Worm (Caenorhabditis elegans) whole organism, L4 larva: ENCODE results near the gene F35D11.1.

Experiments
- D1046.2 ChIP-seq: fragments of 200-800 bp; sonication (Bioruptor generic); IDR thresholded peaks from 2 replicates; pipeline ENCODE4 v1.3.6; 2022; ENCODE audit warnings: missing genetic modification characterization, missing compliant biosample characterization
- F37D6.2 ChIP-seq: sonication (generic microtip); optimal IDR thresholded peaks from 2 replicates; lab custom pipeline; 2016; ENCODE audit warnings: mild to moderate bottlenecking, missing genetic modification characterization, missing compliant biosample characterization
- attf-4 ChIP-seq: sonication (generic microtip); optimal IDR thresholded peaks from 3 replicates; lab custom pipeline; 2017; ENCODE audit warnings: missing biosample characterization, missing genetic modification characterization
- ceh-20 ChIP-seq: fragments of 200-800 bp; sonication (Bioruptor generic); IDR thresholded peaks from 2 replicates; pipeline ENCODE4 v1.3.6; 2022; ENCODE audit warnings: missing genetic modification reagents, missing genetic modification characterization, missing compliant biosample characterization
- daf-16 ChIP-seq, 3 experiments: sonication (generic microtip); optimal IDR thresholded peaks; 2 replicates each; lab custom pipeline; 2016 to 2017; ENCODE audit warnings: missing genetic modification characterization in 3 of 3, missing genetic modification reagents in 3 of 3, mild to moderate bottlenecking in 2 of 3, missing compliant biosample characterization in 2 of 3, missing biosample characterization in 1 of 3, moderate library complexity in 1 of 3
- daf-8 ChIP-seq: fragments of 200-800 bp; sonication (Bioruptor generic); IDR thresholded peaks from 2 replicates; pipeline ENCODE4 v1.3.6; 2022; ENCODE audit warnings: missing genetic modification characterization, missing compliant biosample characterization
- dmd-8 ChIP-seq: fragments of 200-800 bp; sonication (Bioruptor generic); IDR thresholded peaks from 2 replicates; pipeline ENCODE4 v1.3.6; 2022; ENCODE audit warnings: missing genetic modification characterization, missing compliant biosample characterization
- dve-1 ChIP-seq: sonication (generic microtip); optimal IDR thresholded peaks from 2 replicates; lab custom pipeline; 2017; ENCODE audit warnings: antibody characterized with exemption, mild to moderate bottlenecking, missing genetic modification characterization, missing compliant biosample characterization; ENCODE audit not compliant: insufficient read depth
- fkh-10 ChIP-seq: fragments of 150-350 bp; optimal IDR thresholded peaks from 2 replicates; lab custom pipeline; 2014; ENCODE audit warnings: missing biosample characterization, missing genetic modification reagents, missing genetic modification characterization
- hif-1 ChIP-seq, 2 experiments: sonication (generic microtip); optimal IDR thresholded peaks; 2 replicates each; lab custom pipeline; 2016 to 2017; ENCODE audit warnings: missing compliant biosample characterization in 2 of 2, missing genetic modification characterization in 2 of 2, missing genetic modification reagents in 2 of 2, missing genotype in 2 of 2, mild to moderate bottlenecking in 1 of 2
- hlh-11 ChIP-seq: fragments of 200-800 bp; sonication (Bioruptor generic); optimal IDR thresholded peaks from 2 replicates; lab custom pipeline; 2018; ENCODE audit warnings: mild to moderate bottlenecking, missing genetic modification characterization, missing compliant biosample characterization
- hmg-1.1 ChIP-seq: fragments of 200-800 bp; sonication (Bioruptor generic); IDR thresholded peaks from 2 replicates; pipeline ENCODE4 v1.3.6; 2022; ENCODE audit warnings: missing genetic modification reagents, missing genetic modification characterization, missing compliant biosample characterization
- lin-13 ChIP-seq: fragments of 150-350 bp; optimal IDR thresholded peaks from 2 replicates; lab custom pipeline; 2014; ENCODE audit warnings: missing biosample characterization, missing genetic modification reagents, missing genetic modification characterization
- lin-15B ChIP-seq: fragments of 150-350 bp; sonication (generic microtip); optimal IDR thresholded peaks from 3 replicates; lab custom pipeline; 2014; ENCODE audit warnings: missing biosample characterization, missing genetic modification characterization
- lin-29 ChIP-seq: fragments of 200-800 bp; sonication (Bioruptor generic); IDR thresholded peaks from 2 replicates; pipeline ENCODE4 v1.3.6; 2022; ENCODE audit warnings: missing genetic modification reagents, missing genetic modification characterization, missing compliant biosample characterization
- lin-38 ChIP-seq: fragments of 200-800 bp; sonication (Bioruptor generic); IDR thresholded peaks from 2 replicates; pipeline ENCODE4 v1.3.6; 2022; ENCODE audit warnings: missing genetic modification reagents, missing genetic modification characterization, missing compliant biosample characterization
- lin-39 ChIP-seq: fragments of 150-350 bp; optimal IDR thresholded peaks from 2 replicates; lab custom pipeline; 2014; ENCODE audit warnings: missing biosample characterization, missing genetic modification reagents, missing genetic modification characterization
- lsy-2 ChIP-seq, 2 experiments: fragments of 150-350 bp in 1 of 2; sonication (generic microtip) in 1 of 2; optimal IDR thresholded peaks; 2 replicates each; lab custom pipeline; 2014 to 2017; ENCODE audit warnings: missing biosample characterization in 2 of 2, missing genetic modification characterization in 2 of 2
- mdl-1 ChIP-seq, 2 experiments: fragments of 150-350 bp in 1 of 2; sonication (generic microtip) in 1 of 2; optimal IDR thresholded peaks; 2 replicates each; lab custom pipeline; 2014 to 2017; ENCODE audit warnings: missing biosample characterization in 2 of 2, missing genetic modification characterization in 2 of 2
- nhr-11 ChIP-seq: fragments of 150-350 bp; optimal IDR thresholded peaks from 2 replicates; lab custom pipeline; 2014; ENCODE audit warnings: missing biosample characterization, missing genetic modification characterization
- nhr-28 ChIP-seq: fragments of 150-350 bp; optimal IDR thresholded peaks from 2 replicates; lab custom pipeline; 2014; ENCODE audit warnings: missing biosample characterization, missing genetic modification characterization
- nhr-77 ChIP-seq: fragments of 150-350 bp; optimal IDR thresholded peaks from 2 replicates; lab custom pipeline; 2014; ENCODE audit warnings: missing biosample characterization, missing genetic modification characterization
- pha-4 ChIP-seq, 2 experiments: fragments of 150-350 bp in 1 of 2; fragments of 200-800 bp in 1 of 2; sonication (Bioruptor generic) in 1 of 2; IDR thresholded peaks in 1 of 2; optimal IDR thresholded peaks in 1 of 2; 2 replicates each; pipeline versions ENCODE4 v1.3.6 to Lab custom; 2014 to 2022; ENCODE audit warnings: missing genetic modification characterization in 2 of 2, missing genetic modification reagents in 2 of 2, missing biosample characterization in 1 of 2, missing compliant biosample characterization in 1 of 2
- snpc-1.2 ChIP-seq: fragments of 200-800 bp; sonication (Bioruptor generic); IDR thresholded peaks from 2 replicates; pipeline ENCODE4 v1.3.6; 2022; ENCODE audit warnings: missing genetic modification reagents, missing genetic modification characterization, missing compliant biosample characterization
- spr-1 ChIP-seq: sonication (generic microtip); optimal IDR thresholded peaks from 2 replicates; lab custom pipeline; 2016; ENCODE audit warnings: mild to moderate bottlenecking, missing genetic modification characterization, missing compliant biosample characterization
- spr-3 ChIP-seq: fragments of 200-800 bp; sonication (Bioruptor generic); optimal IDR thresholded peaks from 2 replicates; lab custom pipeline; 2018; ENCODE audit warnings: mild to moderate bottlenecking, missing genetic modification characterization, missing compliant biosample characterization
- tag-97 ChIP-seq: fragments of 200-800 bp; sonication (Bioruptor generic); IDR thresholded peaks from 2 replicates; pipeline ENCODE4 v1.3.6; 2022; ENCODE audit warnings: missing genetic modification characterization, missing compliant biosample characterization
- tra-1 ChIP-seq: fragments of 200-800 bp; sonication (Bioruptor generic); IDR thresholded peaks from 2 replicates; pipeline ENCODE4 v1.3.6; 2022; ENCODE audit warnings: missing genetic modification reagents, missing genetic modification characterization, missing compliant biosample characterization
- unc-130 ChIP-seq: sonication (generic microtip); optimal IDR thresholded peaks from 2 replicates; lab custom pipeline; 2016; ENCODE audit warnings: missing genetic modification reagents, missing genetic modification characterization, missing compliant biosample characterization
- unc-39 ChIP-seq: sonication (generic microtip); optimal IDR thresholded peaks from 2 replicates; lab custom pipeline; 2017; ENCODE audit warnings: missing biosample characterization, missing genetic modification characterization
- unc-62 ChIP-seq, 3 experiments: fragments of 150-350 bp in 1 of 3; sonication (generic microtip); optimal IDR thresholded peaks in 2 of 3; peaks in 1 of 3; 1 replicate in 1 of 3; 2 replicates in 2 of 3; lab custom pipeline; 2014 to 2017; ENCODE audit warnings: missing biosample characterization in 3 of 3, missing genetic modification characterization in 3 of 3, missing genetic modification reagents in 3 of 3, missing genotype in 1 of 3
- vab-7 ChIP-seq: fragments of 200-800 bp; sonication (Bioruptor generic); IDR thresholded peaks from 2 replicates; pipeline ENCODE4 v1.3.6; 2022; ENCODE audit warnings: missing genetic modification reagents, missing genetic modification characterization, missing compliant biosample characterization
- zag-1 ChIP-seq: fragments of 150-350 bp; optimal IDR thresholded peaks from 2 replicates; lab custom pipeline; 2014; ENCODE audit warnings: missing biosample characterization, missing genetic modification characterization
- zip-11 ChIP-seq: fragments of 200-800 bp; sonication (Bioruptor generic); IDR thresholded peaks from 2 replicates; pipeline ENCODE4 v1.3.6; 2022; ENCODE audit warnings: missing genetic modification characterization, missing compliant biosample characterization
- ztf-11 ChIP-seq: fragments of 150-350 bp; optimal IDR thresholded peaks from 2 replicates; lab custom pipeline; 2014; ENCODE audit warnings: missing biosample characterization, missing genetic modification characterization
- ztf-7 ChIP-seq: fragments of 150-350 bp; optimal IDR thresholded peaks from 2 replicates; lab custom pipeline; 2014; ENCODE audit warnings: missing biosample characterization, missing genetic modification characterization

The F35D11.1 gene

DNA sequence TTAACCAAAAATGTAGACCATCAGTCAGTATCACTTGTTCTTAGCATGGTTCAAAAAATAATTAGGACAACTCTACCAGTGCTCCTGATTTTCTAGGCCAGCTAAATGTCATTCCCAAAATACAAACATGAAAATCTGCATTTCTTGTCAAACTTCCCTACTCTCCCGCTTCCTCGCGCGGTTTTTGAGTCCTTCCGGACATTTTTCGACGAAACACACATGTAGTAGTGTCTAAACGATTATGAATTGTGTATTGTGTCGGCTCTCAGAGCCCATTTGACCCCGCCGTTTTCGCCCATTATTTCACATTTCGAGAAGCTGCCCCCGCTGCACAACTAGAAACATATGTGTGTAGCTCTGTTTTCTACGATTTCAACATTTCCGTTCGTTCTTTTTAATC is at the start of gene F35D11.1:
TSS of gene F35D11.1 (plus strand) at position 301 of the 400 bp plus-strand sequence.
- TF ChIP-seq ztf-7 (no peak), daf-16 (GFP tag; optimal IDR thresholded peaks at IDR 0.05; lab: Kevin White, UChicago) (no peak), daf-16 (tag; optimal IDR thresholded peaks at IDR 0.05; lab: Kevin White, UChicago) (no peak), hif-1 (tag; optimal IDR thresholded peaks at IDR 0.05; lab: Kevin White, UChicago) (no peak), F37D6.2 (tag; lab: Kevin White, UChicago) (no peak), lin-13 (GFP tag; lab: Kevin White, UChicago) (no peak), unc-62 (GFP tag; optimal IDR thresholded peaks at IDR 0.05 in 1 of 2; lab: Kevin White, UChicago) (no peak), unc-62 (tag; optimal IDR thresholded peaks at IDR 0.05; lab: Kevin White, UChicago) (no peak), spr-1 (tag; lab: Kevin White, UChicago) (no peak), daf-8 (GFP tag; lab: Robert Waterston, UW) (no peak), tag-97 (no peak), nhr-28 (tag; lab: Kevin White, UChicago) (no peak), D1046.2 (no peak), lsy-2 (tag; optimal IDR thresholded peaks at IDR 0.05; lab: Kevin White, UChicago) (no peak), mdl-1 (tag; optimal IDR thresholded peaks at IDR 0.05; lab: Kevin White, UChicago) (no peak), tra-1 (GFP tag; lab: Robert Waterston, UW) (no peak), unc-39 (tag; lab: Kevin White, UChicago) (no peak), lin-39 (tag; lab: Kevin White, UChicago) (no peak)

DNA sequence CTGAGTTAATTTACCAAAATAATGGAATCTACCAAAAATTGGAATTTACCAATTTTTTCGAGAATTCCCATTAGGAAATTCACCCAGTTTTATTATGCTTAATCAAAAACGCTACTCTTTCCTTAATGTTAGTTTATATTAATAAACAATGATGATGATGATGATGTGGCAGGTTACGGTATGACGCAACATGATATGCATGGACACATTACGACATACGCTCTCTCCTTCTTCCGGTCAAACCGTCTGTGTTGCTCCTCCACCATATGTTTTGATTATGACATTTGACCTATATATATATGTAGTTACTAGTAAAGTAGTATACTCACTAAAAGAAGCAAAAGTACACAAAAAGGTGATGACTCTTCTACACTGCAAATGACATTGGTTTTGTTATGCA is 49.3 kb upstream of the F35D11.1 start:
- TF ChIP-seq lin-39 (tag; lab: Kevin White, UChicago) (no peak), unc-130 (GFP tag; lab: Kevin White, UChicago) (no peak), dmd-8 (no peak)

ce11 chrII:4579375-4579774 is 47.3 kb upstream of the F35D11.1 start:
- no peak for TF ChIP-seq hmg-1.1 (GFP tag; lab: Robert Waterston, UW)
- no peak for TF ChIP-seq ceh-20 (GFP tag; lab: Robert Waterston, UW)
- no peak for TF ChIP-seq snpc-1.2 (GFP tag; lab: Robert Waterston, UW)
- no peak for TF ChIP-seq nhr-11
- no peak for TF ChIP-seq nhr-77 (tag; lab: Kevin White, UChicago)
- no peak for TF ChIP-seq pha-4 (GFP tag; IDR thresholded peaks at IDR 0.05; lab: Robert Waterston, UW)
- TF ChIP-seq pha-4 (tag; optimal IDR thresholded peaks at IDR 0.05; lab: Kevin White, UChicago) = no peak
- no peak for TF ChIP-seq lin-38 (GFP tag; lab: Robert Waterston, UW)
- no peak for TF ChIP-seq fkh-10 (GFP tag; lab: Kevin White, UChicago)

DNA sequence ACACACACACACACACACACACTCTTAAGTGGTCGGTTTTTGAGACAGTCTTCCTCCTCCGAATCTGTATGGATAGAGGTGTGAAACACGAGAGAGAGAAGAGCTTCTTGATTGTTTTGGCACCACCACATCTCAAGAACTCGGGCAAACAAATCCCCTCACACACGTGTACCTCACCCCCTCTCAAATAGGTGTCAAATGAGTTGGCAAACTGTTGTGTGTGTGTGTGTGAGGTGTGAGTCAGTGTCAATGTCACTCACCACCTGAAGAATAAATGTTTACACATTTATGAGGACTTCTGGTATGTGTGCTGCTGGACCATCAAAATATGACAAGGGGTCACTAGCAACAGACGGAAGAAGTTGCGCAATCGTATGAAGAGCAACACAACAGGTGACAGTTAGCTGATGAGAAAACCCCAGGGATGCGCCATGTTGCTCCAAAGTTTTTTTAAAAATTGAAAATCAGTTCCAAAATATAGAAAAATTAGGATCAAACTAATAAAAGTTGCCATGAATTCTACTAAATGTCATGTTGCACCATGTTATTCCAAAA is 46.7 kb upstream of the F35D11.1 start:
- no peak for TF ChIP-seq hlh-11 (tag; lab: Kevin White, UChicago)
- TF ChIP-seq dve-1 (tag; lab: Kevin White, UChicago) = no peak
- TF ChIP-seq lin-15B (tag; lab: Kevin White, UChicago) = no peak
- no peak for TF ChIP-seq spr-3 (GFP tag; lab: Kevin White, UChicago)
- no peak for TF ChIP-seq nhr-77 (tag; lab: Kevin White, UChicago)
- TF ChIP-seq zag-1 (tag; lab: Kevin White, UChicago) = no peak
- no peak for TF ChIP-seq pha-4 (GFP tag; IDR thresholded peaks at IDR 0.05; lab: Robert Waterston, UW)
- TF ChIP-seq pha-4 (tag; optimal IDR thresholded peaks at IDR 0.05; lab: Kevin White, UChicago) = no peak
- no peak for TF ChIP-seq attf-4
- no peak for TF ChIP-seq lin-29
- TF ChIP-seq ztf-11 = no peak
- TF ChIP-seq vab-7 (GFP tag; lab: Robert Waterston, UW) = no peak
- no peak for TF ChIP-seq ceh-20 (GFP tag; lab: Robert Waterston, UW)
- TF ChIP-seq D1046.2 = no peak
- no peak for TF ChIP-seq zip-11
- TF ChIP-seq lsy-2 (tag; optimal IDR thresholded peaks at IDR 0.05; lab: Kevin White, UChicago) = no peak
